Worm (Caenorhabditis elegans): ENCODE results near the gene C40A11.3.

The C40A11.3 gene

DNA sequence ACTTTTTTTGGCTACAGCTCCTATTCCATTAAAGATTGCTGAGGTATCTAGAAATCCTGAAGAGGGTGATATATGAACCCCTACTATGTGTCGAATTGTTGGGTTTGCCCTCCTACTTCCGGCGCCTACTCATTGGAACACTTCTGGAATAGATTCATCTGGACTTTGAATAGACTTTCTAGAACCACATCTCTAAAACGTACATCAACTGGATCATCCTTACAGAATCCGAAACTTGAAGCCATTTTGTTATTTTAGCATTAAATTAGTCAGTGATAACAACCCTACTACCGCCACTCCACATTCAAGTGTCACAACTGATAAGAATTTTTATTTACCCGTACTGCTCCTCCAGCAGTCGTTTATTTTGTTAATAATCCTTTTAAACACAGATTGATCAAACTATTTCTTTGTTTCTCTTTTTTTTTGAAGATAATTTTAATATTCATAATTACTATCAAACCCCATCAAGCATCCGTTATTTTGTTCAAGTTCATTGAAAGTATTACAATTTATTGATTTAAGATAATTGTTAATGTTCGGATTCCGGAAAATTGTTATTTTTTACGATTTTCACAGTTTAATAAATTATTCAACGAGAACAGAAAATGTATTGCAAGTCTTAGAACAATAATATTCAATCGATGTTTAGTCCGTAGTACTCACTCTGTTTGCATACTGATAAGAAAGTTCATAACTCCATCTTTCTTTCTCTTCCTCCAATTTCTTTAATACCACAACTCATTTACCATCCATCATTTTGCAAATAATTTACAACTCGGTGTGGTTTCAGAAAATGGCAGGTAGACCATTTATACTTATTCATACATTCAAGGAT, 41.6 kb upstream of the C40A11.3 start, which contains the start of gene math-42:
TSS of gene math-42 (plus strand) at position 788 of the 838 bp plus-strand sequence.
- TF ChIP-seq nhr-47 (tag; optimal IDR thresholded peaks at IDR 0.05), result no peak
- TF ChIP-seq elt-2 (tag; optimal IDR thresholded peaks at IDR 0.05), result peak; percentile 38

DNA sequence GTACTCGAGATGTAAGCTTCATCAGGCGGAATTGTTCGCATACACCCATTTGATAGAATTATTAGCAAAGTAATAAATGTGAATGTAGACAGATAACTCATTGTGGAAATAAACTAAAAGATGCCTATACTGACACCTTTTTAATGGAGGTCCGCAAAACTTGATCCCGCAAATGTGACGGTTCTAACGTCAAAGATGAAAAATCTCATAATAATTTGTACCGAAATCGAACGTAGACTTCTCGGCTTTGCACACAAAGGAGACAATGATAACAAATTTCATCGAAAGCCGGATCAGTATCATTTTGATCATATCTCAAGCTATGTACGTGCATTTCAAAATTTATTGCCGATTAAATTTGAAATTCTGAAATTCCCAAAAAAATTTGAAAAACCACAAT, 32.6 kb upstream of the C40A11.3 start, which contains the start of gene R52.4:
TSS of gene R52.4 (minus strand) at position 101 of the 400 bp plus-strand sequence.
- TF ChIP-seq Y116A8C.19 (tag; optimal IDR thresholded peaks at IDR 0.05; ENCODE audit: borderline replicate concordance) (no peak), hlh-4 (tag; optimal IDR thresholded peaks at IDR 0.05) (no peak), ceh-82 (tag; optimal IDR thresholded peaks at IDR 0.05) (no peak)

DNA sequence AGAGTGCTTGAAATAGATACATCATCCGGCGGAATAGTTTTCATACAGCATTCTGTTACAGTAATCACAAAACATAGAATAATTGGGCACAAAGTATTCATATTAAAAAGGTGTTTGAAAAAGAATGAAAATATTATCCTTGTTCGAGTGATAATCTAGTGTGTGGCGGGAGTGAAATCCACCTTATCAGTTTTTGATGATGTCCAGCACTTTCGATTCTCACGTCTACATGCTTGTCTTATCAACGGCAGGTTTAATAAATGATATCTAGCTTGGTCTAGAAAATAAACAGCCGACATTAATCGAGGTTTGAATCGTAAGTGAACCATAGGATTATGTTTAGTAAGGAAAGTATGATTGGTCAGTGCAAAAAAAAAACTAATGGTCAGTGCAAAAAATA, 31.0 kb upstream of the C40A11.3 start, which contains the start of gene R52.5:
TSS of gene R52.5 (minus strand) at position 101 of the 400 bp plus-strand sequence.
- TF ChIP-seq mdl-1 (tag; optimal IDR thresholded peaks at IDR 0.05), result no peak
- TF ChIP-seq blmp-1 (tag; optimal IDR thresholded peaks at IDR 0.05), result peak; percentile 54
- TF ChIP-seq ceh-88 (GFP tag; IDR thresholded peaks at IDR 0.05), result no peak
- no peak for TF ChIP-seq fkh-10 (GFP tag; optimal IDR thresholded peaks at IDR 0.05)
- TF ChIP-seq pqm-1 (tag; optimal IDR thresholded peaks at IDR 0.05), result no peak
- no peak for TF ChIP-seq ceh-63 (GFP tag; optimal IDR thresholded peaks at IDR 0.05)
- no peak for TF ChIP-seq hpl-2 (GFP tag; optimal IDR thresholded peaks at IDR 0.05)
- TF ChIP-seq ets-5 (GFP tag; IDR thresholded peaks at IDR 0.05), result no peak
- TF ChIP-seq C34B4.2 (tag; optimal IDR thresholded peaks at IDR 0.05), result no peak

DNA sequence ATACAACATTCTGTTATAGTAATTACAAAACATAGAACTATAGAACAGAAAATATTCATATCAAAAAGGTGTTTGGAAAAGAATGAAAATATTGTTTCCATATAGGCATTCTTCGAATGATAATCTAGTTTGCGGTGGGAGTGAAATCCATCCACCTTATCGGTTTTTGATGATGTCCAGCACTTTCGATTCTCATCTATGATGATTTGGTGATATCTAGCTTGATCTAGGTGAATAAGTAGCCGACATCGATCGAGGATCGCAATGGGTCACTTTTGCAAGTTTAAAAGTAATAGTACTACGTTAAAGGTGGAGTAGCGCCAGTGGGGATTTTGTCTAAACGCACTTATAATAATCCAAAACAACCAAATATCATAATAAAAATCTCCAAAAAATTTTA, 28.0 kb upstream of the C40A11.3 start, which contains the start of gene R52.6:
TSS of gene R52.6 (minus strand) at position 101 of the 400 bp plus-strand sequence.
- TF ChIP-seq blmp-1 (tag; optimal IDR thresholded peaks at IDR 0.05), result peak; percentile 1
- TF ChIP-seq pqm-1 (tag; optimal IDR thresholded peaks at IDR 0.05), result no peak
- no peak for TF ChIP-seq aly-2 (tag; optimal IDR thresholded peaks at IDR 0.05)
- TF ChIP-seq lsy-2 (tag; optimal IDR thresholded peaks at IDR 0.05), result no peak

DNA sequence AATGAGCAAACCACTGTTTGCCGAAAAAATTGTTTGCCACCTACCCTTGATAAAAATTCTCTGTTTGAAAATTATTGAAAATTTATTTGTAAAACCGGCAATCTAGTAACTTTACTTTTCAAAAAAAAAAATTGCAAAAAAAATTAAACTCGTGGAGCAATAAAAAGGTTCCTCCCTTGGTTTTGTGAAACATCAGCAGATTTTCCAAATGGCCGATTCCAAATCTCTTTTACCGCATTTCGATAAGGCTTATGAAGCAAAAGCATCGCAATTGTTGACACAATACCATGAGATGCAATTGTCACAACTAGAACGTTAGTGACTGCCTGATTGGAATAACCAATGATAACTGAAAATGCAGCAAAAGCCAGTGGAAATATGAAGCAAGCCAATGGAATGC, 26.4 kb upstream of the C40A11.3 start:
- no peak for TF ChIP-seq tbx-2 (tag; optimal IDR thresholded peaks at IDR 0.05)
- TF ChIP-seq sox-4 (tag; optimal IDR thresholded peaks at IDR 0.05), result no peak
- no peak for TF ChIP-seq pag-3 (tag; optimal IDR thresholded peaks at IDR 0.05; ENCODE audit: borderline replicate concordance, insufficient read depth)
- no peak for TF ChIP-seq ceh-82 (tag; optimal IDR thresholded peaks at IDR 0.05)
- TF ChIP-seq lir-3 (tag; optimal IDR thresholded peaks at IDR 0.05; ENCODE audit: poor library complexity), result no peak
- no peak for TF ChIP-seq efl-3 (GFP tag; optimal IDR thresholded peaks at IDR 0.05)
- no peak for TF ChIP-seq C16A3.4 (tag; optimal IDR thresholded peaks at IDR 0.05)
- TF ChIP-seq ceh-8 (GFP tag; optimal IDR thresholded peaks at IDR 0.05), result no peak

- TF ChIP-seq pax-3 (tag; optimal IDR thresholded peaks at IDR 0.05), result no peak
- TF ChIP-seq unc-62 (GFP tag; optimal IDR thresholded peaks at IDR 0.05), result no peak
- TF ChIP-seq lsy-2 (tag; optimal IDR thresholded peaks at IDR 0.05), result no peak
- TF ChIP-seq mab-9 (GFP tag; IDR thresholded peaks at IDR 0.05), result no peak
- no peak for TF ChIP-seq dpl-1 (GFP tag; optimal IDR thresholded peaks at IDR 0.05)
- no peak for TF ChIP-seq vab-15 (tag; optimal IDR thresholded peaks at IDR 0.05)
- no peak for TF ChIP-seq unc-98 (GFP tag; IDR thresholded peaks at IDR 0.05)
- no peak for TF ChIP-seq fkh-10 (GFP tag; optimal IDR thresholded peaks at IDR 0.05)
- no peak for TF ChIP-seq C04F5.9 (tag; optimal IDR thresholded peaks at IDR 0.05)
- TF ChIP-seq unc-30 (tag; optimal IDR thresholded peaks at IDR 0.05), result no peak
- no peak for TF ChIP-seq elt-2 (tag; optimal IDR thresholded peaks at IDR 0.05)
- no peak for TF ChIP-seq pqm-1 (tag; optimal IDR thresholded peaks at IDR 0.05)
- no peak for TF ChIP-seq jun-1 (tag; optimal IDR thresholded peaks at IDR 0.05)
- no peak for TF ChIP-seq unc-130 (tag; optimal IDR thresholded peaks at IDR 0.05)
- no peak for TF ChIP-seq hlh-4 (tag; optimal IDR thresholded peaks at IDR 0.05)
Measured at ce11 chrII:2116794-2117193, 24.1 kb upstream of the C40A11.3 start, which contains the start of gene srh-195. Gene srh-195, minus strand, starts transcription at chrII:2116894.
